Fruit fly (Drosophila melanogaster) whole organism, pupa: ENCODE results near the gene Jon66Cii.

Experiments
- CG10348 ChIP-seq: fragments of 200-800 bp; sonication (Bioruptor generic); IDR thresholded peaks from 2 replicates; pipeline ENCODE4 v1.3.6; 2022; ENCODE audit warnings: missing biosample characterization, missing genetic modification characterization
- CG15710 ChIP-seq: fragments of 200-800 bp; sonication (Bioruptor generic); optimal IDR thresholded peaks from 2 replicates; lab custom pipeline; 2018; ENCODE audit warnings: missing biosample characterization, mild to moderate bottlenecking, missing genetic modification characterization, moderate library complexity
- CG17806 ChIP-seq: fragments of 200-800 bp; sonication (Bioruptor generic); optimal IDR thresholded peaks from 2 replicates; lab custom pipeline; 2018; ENCODE audit warnings: missing biosample characterization, mild to moderate bottlenecking, missing genetic modification characterization, moderate library complexity
- CG8301 ChIP-seq: fragments of 200-800 bp; sonication (Bioruptor generic); optimal IDR thresholded peaks from 2 replicates; lab custom pipeline; 2018; ENCODE audit warnings: missing biosample characterization, mild to moderate bottlenecking, missing genetic modification characterization
- D1 ChIP-seq: fragments of 200-800 bp; sonication (Bioruptor generic); optimal IDR thresholded peaks from 2 replicates; lab custom pipeline; 2018; ENCODE audit warnings: missing biosample characterization, mild to moderate bottlenecking, missing genetic modification characterization, moderate library complexity
- Pif1B ChIP-seq: fragments of 200-800 bp; sonication (Bioruptor generic); optimal IDR thresholded peaks from 3 replicates; lab custom pipeline; 2016; ENCODE audit warnings: missing biosample characterization, missing genetic modification characterization
- Snoo ChIP-seq: fragments of 200-800 bp; sonication (Bioruptor generic); optimal IDR thresholded peaks from 3 replicates; lab custom pipeline; 2017; ENCODE audit warnings: missing biosample characterization, mild to moderate bottlenecking, missing genetic modification characterization, inconsistent platforms
- rn ChIP-seq: fragments of 200-800 bp; sonication (Bioruptor generic); IDR thresholded peaks from 2 replicates; pipeline ENCODE4 v1.3.6; 2022; ENCODE audit warnings: missing biosample characterization, missing genetic modification characterization

DNA sequence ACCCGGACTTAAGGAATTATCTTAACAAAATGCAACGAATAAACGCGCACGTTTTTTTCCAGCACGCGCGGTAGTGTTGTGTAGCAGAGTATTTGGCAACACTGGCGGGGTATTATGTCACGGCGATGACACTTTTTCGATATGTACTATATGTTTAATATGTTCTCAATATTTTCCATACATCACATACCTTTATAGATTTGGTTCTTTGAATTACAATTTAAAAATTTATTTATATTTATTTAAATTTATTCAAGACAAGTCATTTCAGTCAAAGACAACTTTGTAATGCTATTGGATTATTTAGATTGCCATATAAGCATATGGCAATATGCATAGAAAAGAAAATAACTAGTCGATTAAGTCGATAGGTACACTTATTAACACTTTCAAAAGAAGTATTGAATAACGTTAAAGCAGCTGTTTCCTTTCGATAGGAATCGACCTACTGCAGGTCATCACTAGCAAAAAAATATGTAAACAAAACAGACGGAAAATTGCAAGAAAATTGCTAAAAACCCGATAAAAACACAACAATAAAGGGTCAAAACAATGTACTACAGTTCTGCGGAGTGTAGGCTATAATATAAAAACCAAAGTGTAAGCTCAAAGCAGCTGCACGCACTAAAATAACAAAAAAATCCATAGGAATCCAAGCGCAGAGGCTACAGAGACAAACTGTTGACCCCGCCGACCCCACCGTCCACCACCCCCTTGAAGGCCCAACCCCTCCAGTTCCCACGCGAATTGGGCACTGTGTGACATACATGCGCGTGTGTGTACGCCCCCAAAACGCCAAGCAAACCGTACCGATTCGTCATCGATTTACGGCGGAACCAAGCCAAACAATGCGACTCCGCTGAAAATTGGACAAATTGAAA is 47.1 kb downstream of the Jon66Cii start, which contains the start of the genes CG7182 and GAPcenA:
- TF ChIP-seq Snoo (tag; lab: Kevin White, UChicago) (peak; percentile 76), CG15710 (tag; lab: Kevin White, UChicago) (peak; percentile 80), rn (GFP tag; lab: Robert Waterston, UW) (0 out of 2 replicates have a peak, but pooled peaks have one; percentile 11), CG10348 (no peak), CG8301 (tag; lab: Kevin White, UChicago) (no peak), CG17806 (peak; percentile 63), Pif1B (GFP tag; lab: Kevin White, UChicago) (no peak), D1 (tag; lab: Kevin White, UChicago) (no peak)
